Worm (Caenorhabditis elegans) whole organism, L2 larva: ENCODE data around the gene D1054.1.

Source experiments
- C34F6.9 ChIP-seq: fragments of 150-350 bp; optimal IDR thresholded peaks from 2 replicates; lab custom pipeline; 2014; ENCODE audit warnings: missing biosample characterization, missing genetic modification characterization
- R02D3.7 ChIP-seq: fragments of 150-350 bp; optimal IDR thresholded peaks from 2 replicates; lab custom pipeline; 2014; ENCODE audit warnings: missing biosample characterization, missing genetic modification characterization
- Y55F3AM.14 ChIP-seq: fragments of 200-800 bp; sonication (Bioruptor generic); optimal IDR thresholded peaks from 2 replicates; lab custom pipeline; 2018; ENCODE audit warnings: mild to moderate bottlenecking, missing genetic modification characterization, missing compliant biosample characterization
- ZK546.5 ChIP-seq: sonication (generic microtip); optimal IDR thresholded peaks from 2 replicates; lab custom pipeline; 2017; ENCODE audit warnings: missing biosample characterization, missing genetic modification characterization
- alr-1 ChIP-seq: fragments of 150-350 bp; optimal IDR thresholded peaks from 2 replicates; lab custom pipeline; 2014; ENCODE audit warnings: missing biosample characterization, missing genetic modification characterization
- aly-2 ChIP-seq: fragments of 150-350 bp; optimal IDR thresholded peaks from 2 replicates; lab custom pipeline; 2014; ENCODE audit warnings: missing biosample characterization, missing genetic modification characterization
- ama-1 ChIP-seq: fragments of 150-350 bp; optimal IDR thresholded peaks from 2 replicates; lab custom pipeline; 2018; ENCODE audit warnings: inconsistent platforms
- blmp-1 ChIP-seq: sonication (generic microtip); optimal IDR thresholded peaks from 2 replicates; lab custom pipeline; 2017; ENCODE audit warnings: missing genetic modification characterization, mild to moderate bottlenecking, missing compliant biosample characterization, antibody characterized with exemption, moderate library complexity; ENCODE audit not compliant: insufficient read depth
- crh-2 ChIP-seq: sonication (generic microtip); optimal IDR thresholded peaks from 2 replicates; lab custom pipeline; 2017; ENCODE audit warnings: missing biosample characterization, missing genetic modification characterization
- dmd-4 ChIP-seq: sonication (generic microtip); optimal IDR thresholded peaks from 2 replicates; lab custom pipeline; 2017; ENCODE audit warnings: missing biosample characterization, missing genetic modification characterization
- egl-27 ChIP-seq: sonication (generic microtip); optimal IDR thresholded peaks from 3 replicates; lab custom pipeline; 2017; ENCODE audit warnings: missing biosample characterization, missing genetic modification reagents, missing genetic modification characterization
- elt-1 ChIP-seq: fragments of 150-350 bp; optimal IDR thresholded peaks from 2 replicates; lab custom pipeline; 2014; ENCODE audit warnings: missing biosample characterization, missing genetic modification characterization
- elt-3 ChIP-seq: sonication (generic microtip); optimal IDR thresholded peaks from 2 replicates; lab custom pipeline; 2017; ENCODE audit warnings: missing biosample characterization, missing genetic modification characterization
- fos-1 ChIP-seq: fragments of 150-350 bp; optimal IDR thresholded peaks from 2 replicates; lab custom pipeline; 2014; ENCODE audit warnings: missing biosample characterization, missing genetic modification characterization
- gmeb-1 ChIP-seq: fragments of 150-350 bp; optimal IDR thresholded peaks from 2 replicates; lab custom pipeline; 2014; ENCODE audit warnings: missing biosample characterization, missing genetic modification characterization
- lin-13 ChIP-seq: fragments of 150-350 bp; optimal IDR thresholded peaks from 2 replicates; lab custom pipeline; 2014; ENCODE audit warnings: missing biosample characterization, missing genetic modification reagents, missing genetic modification characterization
- lin-39 ChIP-seq: fragments of 150-350 bp; optimal IDR thresholded peaks from 2 replicates; lab custom pipeline; 2014; ENCODE audit warnings: missing biosample characterization, missing genetic modification reagents, missing genetic modification characterization
- lsy-2 ChIP-seq, 2 experiments: fragments of 150-350 bp in 1 of 2; sonication (generic microtip) in 1 of 2; optimal IDR thresholded peaks; 2 replicates each; lab custom pipeline; 2014 to 2017; ENCODE audit warnings: missing biosample characterization in 2 of 2, missing genetic modification characterization in 2 of 2
- mab-5 ChIP-seq: fragments of 150-350 bp; optimal IDR thresholded peaks from 2 replicates; lab custom pipeline; 2014; ENCODE audit warnings: missing biosample characterization, missing genetic modification characterization
- mbf-1 ChIP-seq: sonication (generic microtip); optimal IDR thresholded peaks from 2 replicates; lab custom pipeline; 2017; ENCODE audit warnings: missing biosample characterization, missing genetic modification characterization
- mdl-1 ChIP-seq, 2 experiments: fragments of 150-350 bp in 1 of 2; sonication (generic microtip) in 1 of 2; optimal IDR thresholded peaks; 2 replicates each; lab custom pipeline; 2017; ENCODE audit warnings: missing biosample characterization in 2 of 2, missing genetic modification characterization in 2 of 2
- nhr-11 ChIP-seq: fragments of 150-350 bp; optimal IDR thresholded peaks from 2 replicates; lab custom pipeline; 2014; ENCODE audit warnings: missing biosample characterization, missing genetic modification characterization
- nhr-12 ChIP-seq: fragments of 150-350 bp; optimal IDR thresholded peaks from 2 replicates; lab custom pipeline; 2014; ENCODE audit warnings: missing biosample characterization, missing genetic modification characterization
- nhr-129 ChIP-seq: fragments of 150-350 bp; optimal IDR thresholded peaks from 2 replicates; lab custom pipeline; 2014; ENCODE audit warnings: missing biosample characterization, missing genetic modification characterization
- nhr-23 ChIP-seq: fragments of 150-350 bp; optimal IDR thresholded peaks from 2 replicates; lab custom pipeline; 2014; ENCODE audit warnings: missing biosample characterization, missing genetic modification reagents, missing genetic modification characterization
- nhr-237 ChIP-seq: fragments of 150-350 bp; optimal IDR thresholded peaks from 2 replicates; lab custom pipeline; 2014; ENCODE audit warnings: missing biosample characterization, missing genetic modification characterization
- nhr-25 ChIP-seq: fragments of 150-350 bp; sonication (generic microtip); optimal IDR thresholded peaks from 3 replicates; lab custom pipeline; 2014; ENCODE audit warnings: missing biosample characterization, missing genetic modification characterization
- nhr-6 ChIP-seq: fragments of 150-350 bp; optimal IDR thresholded peaks from 2 replicates; lab custom pipeline; 2014; ENCODE audit warnings: missing biosample characterization, missing genetic modification characterization
- sem-4 ChIP-seq: fragments of 150-350 bp; optimal IDR thresholded peaks from 2 replicates; lab custom pipeline; 2014; ENCODE audit warnings: missing biosample characterization, missing genetic modification reagents, missing genetic modification characterization
- sma-3 ChIP-seq: sonication (generic microtip); optimal IDR thresholded peaks from 2 replicates; lab custom pipeline; 2016; ENCODE audit warnings: missing genetic modification reagents, missing genetic modification characterization, missing compliant biosample characterization
- unc-39 ChIP-seq: fragments of 150-350 bp; optimal IDR thresholded peaks from 2 replicates; lab custom pipeline; 2014; ENCODE audit warnings: missing biosample characterization, missing genetic modification characterization
- unc-55 ChIP-seq: fragments of 150-350 bp; sonication (generic microtip); optimal IDR thresholded peaks from 3 replicates; lab custom pipeline; 2014; ENCODE audit warnings: missing biosample characterization, missing genetic modification reagents, missing genetic modification characterization
- zag-1 ChIP-seq: fragments of 150-350 bp; optimal IDR thresholded peaks from 2 replicates; lab custom pipeline; 2014; ENCODE audit warnings: missing biosample characterization, missing genetic modification characterization
- ztf-1 ChIP-seq: fragments of 200-800 bp; sonication (Bioruptor generic); conservative IDR thresholded peaks from 2 replicates; pipeline ENCODE4 v1.3.6; 2022; ENCODE audit warnings: missing genetic modification characterization, missing compliant biosample characterization
- ztf-11 ChIP-seq: sonication (generic microtip); optimal IDR thresholded peaks from 2 replicates; lab custom pipeline; 2017; ENCODE audit warnings: missing biosample characterization, missing genetic modification characterization
- ztf-4 ChIP-seq: fragments of 150-350 bp; optimal IDR thresholded peaks from 2 replicates; lab custom pipeline; 2014; ENCODE audit warnings: missing biosample characterization, missing genetic modification characterization

Gene D1054.1

DNA sequence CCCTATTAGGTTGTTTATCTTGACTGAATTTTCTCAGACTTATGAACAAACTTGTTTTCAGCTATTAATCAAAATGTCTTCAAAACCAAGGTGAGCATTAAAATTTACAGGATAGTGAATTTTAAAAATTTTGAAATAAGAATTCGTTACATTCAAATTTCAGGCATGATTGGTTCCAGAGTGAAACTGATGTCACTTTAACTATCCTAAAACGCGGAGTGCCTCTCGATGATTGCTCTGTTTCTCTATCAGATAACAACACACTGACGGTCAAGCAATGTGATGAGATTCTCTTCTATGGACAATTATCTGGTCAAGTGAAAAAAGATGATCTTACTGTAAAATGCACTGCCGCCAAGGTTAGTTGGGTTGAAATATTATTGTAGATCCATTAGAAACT lies 1.4 kb upstream of the D1054.1 start, which contains the start of gene D1054.3:
D1054.3 (plus strand) TSS at position 62 of the 400 bp plus-strand sequence.
- TF ChIP-seq C34F6.9 (tag; lab: Kevin White, UChicago), result no peak
- no peak for TF ChIP-seq Y55F3AM.14
- no peak for TF ChIP-seq ztf-4 (tag; lab: Kevin White, UChicago)
- no peak for TF ChIP-seq unc-39
- TF ChIP-seq lsy-2 (tag; optimal IDR thresholded peaks at IDR 0.05; lab: Kevin White, UChicago), result no peak
- TF ChIP-seq nhr-12 (tag; lab: Kevin White, UChicago), result no peak
- no peak for TF ChIP-seq mdl-1 (tag; optimal IDR thresholded peaks at IDR 0.05; lab: Kevin White, UChicago)
- TF ChIP-seq nhr-11 (tag; lab: Kevin White, UChicago), result no peak
- no peak for TF ChIP-seq ztf-11 (tag; lab: Kevin White, UChicago)
- no peak for TF ChIP-seq R02D3.7 (tag; lab: Kevin White, UChicago)
- no peak for TF ChIP-seq nhr-237 (tag; lab: Kevin White, UChicago)
- TF ChIP-seq aly-2, result no peak
- TF ChIP-seq blmp-1 (tag; lab: Kevin White, UChicago), result no peak
- TF ChIP-seq dmd-4 (tag; lab: Kevin White, UChicago), result no peak
- TF ChIP-seq ZK546.5 (tag; lab: Kevin White, UChicago), result no peak
- no peak for TF ChIP-seq gmeb-1
- TF ChIP-seq alr-1 (tag; lab: Kevin White, UChicago), result no peak
- TF ChIP-seq fos-1 (tag; lab: Kevin White, UChicago), result no peak

DNA sequence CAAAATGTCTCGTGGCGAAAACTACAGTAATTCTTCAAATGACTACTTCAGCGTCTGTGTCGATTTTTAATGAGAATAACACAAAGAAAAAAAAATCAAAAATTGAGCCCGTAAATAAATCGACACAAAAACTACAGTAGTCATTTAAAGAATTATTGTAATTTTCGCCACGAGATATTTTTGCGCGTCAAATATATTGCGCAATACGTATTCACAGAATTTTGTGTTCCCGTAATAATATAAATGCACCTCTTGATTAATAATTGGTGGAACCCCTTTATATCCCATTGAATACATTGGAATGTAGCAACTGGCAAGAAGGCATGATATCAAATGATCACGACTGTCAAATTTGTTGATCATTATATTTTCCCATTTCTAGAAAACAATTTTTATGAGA lies 1.1 kb downstream of the D1054.1 start:
- TF ChIP-seq ztf-4 (tag; lab: Kevin White, UChicago), result no peak
- no peak for TF ChIP-seq gmeb-1
- no peak for TF ChIP-seq crh-2 (tag; lab: Kevin White, UChicago)
- TF ChIP-seq mbf-1, result no peak
- TF ChIP-seq ama-1 (lab: Kevin White, UChicago), result no peak
- TF ChIP-seq sem-4 (tag; lab: Kevin White, UChicago), result no peak
- TF ChIP-seq zag-1 (tag; lab: Kevin White, UChicago), result no peak
- no peak for TF ChIP-seq elt-3 (tag; lab: Kevin White, UChicago)
- no peak for TF ChIP-seq nhr-23
- TF ChIP-seq lin-39 (tag; lab: Kevin White, UChicago), result no peak
- no peak for TF ChIP-seq unc-39
- TF ChIP-seq sma-3 (GFP tag; lab: Kevin White, UChicago), result no peak
- TF ChIP-seq nhr-237 (tag; lab: Kevin White, UChicago), result no peak
- TF ChIP-seq, all 48 proteins: peak for 0

DNA sequence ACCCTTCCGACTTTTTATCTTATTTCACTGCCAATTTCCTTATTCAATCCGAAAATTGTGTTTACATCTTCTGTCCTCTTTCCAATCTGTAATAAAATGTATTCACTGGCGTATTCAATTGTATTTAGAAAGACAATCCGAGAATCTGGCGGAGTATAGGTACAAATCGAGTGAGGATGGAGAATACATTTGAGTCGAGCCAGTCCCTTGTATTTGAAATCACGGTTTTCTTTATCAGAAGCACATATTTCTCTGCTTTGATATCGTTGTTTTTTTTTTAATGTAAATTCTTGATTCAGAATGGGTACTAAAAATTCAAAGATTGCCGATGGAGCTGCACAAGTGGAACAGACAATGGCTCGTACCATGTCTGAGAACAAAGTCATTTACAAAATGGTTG lies 6.0 kb downstream of the D1054.1 start, which contains the start of gene ocr-1:
ocr-1 (plus strand) TSS at position 301 of the 400 bp plus-strand sequence.
- TF ChIP-seq nhr-129, result no peak
- TF ChIP-seq ztf-1 (GFP tag; lab: Robert Waterston, UW), result no peak
- no peak for TF ChIP-seq nhr-237 (tag; lab: Kevin White, UChicago)
- no peak for TF ChIP-seq egl-27 (tag; lab: Kevin White, UChicago)
- TF ChIP-seq alr-1 (tag; lab: Kevin White, UChicago), result no peak
- TF ChIP-seq lin-39 (tag; lab: Kevin White, UChicago), result no peak
- TF ChIP-seq nhr-11 (tag; lab: Kevin White, UChicago), result no peak
- no peak for TF ChIP-seq unc-55
- no peak for TF ChIP-seq ztf-11 (tag; lab: Kevin White, UChicago)
- TF ChIP-seq elt-1 (tag; lab: Kevin White, UChicago), result no peak
- TF ChIP-seq nhr-6 (tag; lab: Kevin White, UChicago), result no peak
- no peak for TF ChIP-seq crh-2 (tag; lab: Kevin White, UChicago)
- no peak for TF ChIP-seq aly-2
- no peak for TF ChIP-seq mbf-1
- no peak for TF ChIP-seq mab-5 (tag; lab: Kevin White, UChicago)
- no peak for TF ChIP-seq mdl-1 (tag; optimal IDR thresholded peaks at IDR 0.05; lab: Kevin White, UChicago)
- TF ChIP-seq gmeb-1, result no peak
- no peak for TF ChIP-seq ztf-4 (tag; lab: Kevin White, UChicago)

DNA sequence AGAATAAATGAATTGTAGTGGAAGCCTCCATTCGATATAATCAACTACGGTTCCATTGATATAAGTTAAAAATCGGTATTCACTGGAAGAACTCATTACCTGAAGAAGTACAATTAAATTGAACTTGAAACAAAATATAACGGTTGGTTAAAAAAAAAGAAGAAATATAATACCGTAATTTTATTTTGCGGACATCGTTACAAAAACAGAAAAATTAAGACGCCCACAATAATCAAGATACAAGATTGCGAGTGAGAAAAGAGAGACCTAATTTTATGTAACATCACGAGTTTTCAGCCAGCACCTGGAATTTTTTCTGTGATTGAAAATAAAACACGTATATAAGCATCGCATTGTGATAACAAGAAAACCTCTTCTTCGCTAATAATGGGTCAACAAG lies 7.3 kb downstream of the D1054.1 start, which contains the start of gene sre-6:
sre-6 (minus strand) TSS at position 101 of the 400 bp plus-strand sequence.
- TF ChIP-seq lin-13 (GFP tag; lab: Kevin White, UChicago) (no peak), elt-1 (tag; lab: Kevin White, UChicago) (no peak), sem-4 (tag; lab: Kevin White, UChicago) (no peak)

DNA sequence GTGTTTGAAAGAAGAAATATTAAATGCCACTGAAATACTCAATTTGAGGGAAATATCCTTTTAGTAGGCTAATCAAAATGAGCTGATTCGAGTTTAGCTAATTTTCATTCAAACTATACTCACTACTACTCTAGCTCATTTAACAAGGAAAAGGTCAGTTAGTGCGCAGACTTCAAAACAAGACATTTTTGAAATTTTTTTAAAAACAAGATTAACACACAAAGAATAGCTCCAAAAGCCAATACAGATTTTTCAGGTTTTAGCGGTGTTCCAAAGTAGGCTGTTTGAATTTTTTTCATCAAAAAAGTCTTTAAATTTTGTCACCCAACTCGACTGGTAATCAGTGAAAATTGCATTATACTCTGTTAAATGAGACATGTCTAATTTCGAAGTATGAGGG lies 9.2 kb downstream of the D1054.1 start:
- no peak for TF ChIP-seq ztf-11 (tag; lab: Kevin White, UChicago)
- TF ChIP-seq nhr-25, result peak; percentile 31
- TF ChIP-seq nhr-12 (tag; lab: Kevin White, UChicago), result no peak
